Fruit fly (Drosophila melanogaster): ENCODE results near the gene CG32026.

- TF ChIP-seq psq (optimal IDR thresholded peaks at IDR 0.05): no peak
- TF ChIP-seq insv (optimal IDR thresholded peaks at IDR 0.05): no peak
- no peak for TF ChIP-seq Sin3A (optimal IDR thresholded peaks at IDR 0.05)
These were observed 1.4 kb upstream of the CG32026 start for dm6 chr3L:8834886-8835285.
